Fruit fly (Drosophila melanogaster): ENCODE data around the gene alphaTub85E.
A peak's percentile ranks its signal among the peaks of the same experiment; 100 is the strongest.

alphaTub85E gene

DNA sequence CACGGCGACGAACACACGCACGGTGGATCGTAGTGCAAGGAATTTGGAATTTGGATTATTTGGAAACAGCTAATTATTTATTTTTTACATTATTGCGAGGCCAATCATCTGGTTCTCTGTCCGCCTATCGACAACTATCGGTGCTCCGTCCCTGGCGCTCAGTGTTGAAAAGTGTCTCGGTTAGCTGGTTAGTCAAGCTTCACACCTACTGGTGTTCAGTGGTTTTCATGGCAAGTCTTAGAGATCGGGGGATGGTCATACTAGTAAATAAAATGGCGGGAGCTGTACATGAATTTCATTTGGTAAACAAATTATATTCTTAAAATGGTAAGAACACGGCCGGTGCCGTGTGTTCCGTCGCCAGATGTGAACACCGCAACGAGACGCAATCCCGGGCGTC, 22.2 kb downstream of the alphaTub85E start, which contains the start of the genes trbd and dmt (continued):
- TF ChIP-seq trem (tag; optimal IDR thresholded peaks at IDR 0.05) (peak; percentile 78), Gug (GFP tag; IDR thresholded peaks at IDR 0.05) (no peak), ind (GFP tag; optimal IDR thresholded peaks at IDR 0.05) (no peak), fd64A (GFP tag; optimal IDR thresholded peaks at IDR 0.05) (no peak), CG6791 (GFP tag; IDR thresholded peaks at IDR 0.05; ENCODE audit: partially characterized antibody) (no peak), CG7928 (GFP tag; optimal IDR thresholded peaks at IDR 0.05) (peak; percentile 99), CG4328 (GFP tag; optimal IDR thresholded peaks at IDR 0.05) (no peak), CG15696 (tag; optimal IDR thresholded peaks at IDR 0.05) (no peak), sd (tag; optimal IDR thresholded peaks at IDR 0.05) (no peak), CG14667 (GFP tag; IDR thresholded peaks at IDR 0.05) (no peak), Mrtf (GFP tag; IDR thresholded peaks at IDR 0.05) (no peak), CG7839 (tag; optimal IDR thresholded peaks at IDR 0.05) (no peak), prd (optimal IDR thresholded peaks at IDR 0.05) (no peak), prd (GFP tag; IDR thresholded peaks at IDR 0.05) (no peak), az2 (GFP tag; optimal IDR thresholded peaks at IDR 0.05) (no peak), ab (GFP tag; optimal IDR thresholded peaks at IDR 0.05) (no peak), CG34376 (GFP tag; optimal IDR thresholded peaks at IDR 0.05) (peak; percentile 51), CG32772 (GFP tag; IDR thresholded peaks at IDR 0.05) (no peak), yki (optimal IDR thresholded peaks at IDR 0.05) (no peak), C15 (GFP tag; IDR thresholded peaks at IDR 0.05) (no peak), CG10274 (GFP tag; optimal IDR thresholded peaks at IDR 0.05) (no peak), Ets65A (GFP tag) (peak; percentile 98), Sry-δ (GFP tag; optimal IDR thresholded peaks at IDR 0.05) (peak; percentile 83), CG31441 (GFP tag; IDR thresholded peaks at IDR 0.05) (no peak), CG10543 (GFP tag; optimal IDR thresholded peaks at IDR 0.05) (no peak), CG33213 (GFP tag; optimal IDR thresholded peaks at IDR 0.05) (peak; percentile 92), NC2β (GFP tag; optimal IDR thresholded peaks at IDR 0.05) (peak; percentile 79), unc-4 (GFP tag; IDR thresholded peaks at IDR 0.05; ENCODE audit: partially characterized antibody) (no peak), CG1529 (GFP tag; optimal IDR thresholded peaks at IDR 0.05) (no peak), CG11093 (GFP tag; IDR thresholded peaks at IDR 0.05) (no peak), ase (GFP tag; IDR thresholded peaks at IDR 0.05) (no peak), insv (GFP tag; optimal IDR thresholded peaks at IDR 0.05) (peak in 1 of 2 experiments; percentile 73), lola (GFP tag; optimal IDR thresholded peaks at IDR 0.05) (no peak), dm (GFP tag; optimal IDR thresholded peaks at IDR 0.05) (peak; percentile 78), Doc3 (GFP tag; IDR thresholded peaks at IDR 0.05; ENCODE audit: partially characterized antibody) (no peak), CG10431 (GFP tag; optimal IDR thresholded peaks at IDR 0.05) (no peak), repo (GFP tag; optimal IDR thresholded peaks at IDR 0.05) (peak; percentile 41), CG14860 (GFP tag; IDR thresholded peaks at IDR 0.05; ENCODE audit: partially characterized antibody) (no peak), CG14014 (GFP tag; IDR thresholded peaks at IDR 0.05) (no peak), ATbp (GFP tag; optimal IDR thresholded peaks at IDR 0.05) (no peak), Sin3A (optimal IDR thresholded peaks at IDR 0.05) (peak; percentile 89), Drgx (GFP tag; IDR thresholded peaks at IDR 0.05) (no peak), danr (GFP tag; IDR thresholded peaks at IDR 0.05) (no peak), psq (GFP tag; optimal IDR thresholded peaks at IDR 0.05) (no peak), cato (GFP tag; optimal IDR thresholded peaks at IDR 0.05; ENCODE audit: borderline replicate concordance) (no peak), CG15479 (GFP tag; optimal IDR thresholded peaks at IDR 0.05) (no peak), CG11456 (GFP tag; IDR thresholded peaks at IDR 0.05) (no peak), Hsf (GFP tag; optimal IDR thresholded peaks at IDR 0.05) (peak; percentile 37), HLH4C (GFP tag; IDR thresholded peaks at IDR 0.05; ENCODE audit: partially characterized antibody) (no peak), CG11504 (tag; optimal IDR thresholded peaks at IDR 0.05) (no peak), CG11695 (GFP tag; IDR thresholded peaks at IDR 0.05) (no peak), amos (GFP tag; IDR thresholded peaks at IDR 0.05; ENCODE audit: partially characterized antibody) (no peak), D19B (GFP tag; optimal IDR thresholded peaks at IDR 0.05) (no peak)

Measured in whole organism, embryonic.